Worm (Caenorhabditis elegans) whole organism, L4 larva: ENCODE results near the gene gro-1.

Experiments used
- F26F4.8 ChIP-seq: fragments of 200-800 bp; sonication (Bioruptor generic); conservative IDR thresholded peaks from 2 replicates; pipeline ENCODE4 v1.3.6; 2022; ENCODE audit warnings: missing genetic modification characterization, missing compliant biosample characterization
- F37D6.2 ChIP-seq: sonication (generic microtip); optimal IDR thresholded peaks from 2 replicates; lab custom pipeline; 2016; ENCODE audit warnings: mild to moderate bottlenecking, missing genetic modification characterization, missing compliant biosample characterization
- F49E8.2 ChIP-seq: sonication (generic microtip); optimal IDR thresholded peaks from 2 replicates; lab custom pipeline; 2016; ENCODE audit warnings: missing compliant biosample characterization, mild to moderate bottlenecking, missing genetic modification characterization, borderline replicate concordance
- R02D3.7 ChIP-seq: fragments of 150-350 bp; sonication (generic microtip); optimal IDR thresholded peaks from 3 replicates; lab custom pipeline; 2014; ENCODE audit warnings: missing biosample characterization, missing genetic modification characterization
- T26A8.4 ChIP-seq: fragments of 200-800 bp; sonication (Bioruptor generic); IDR thresholded peaks from 2 replicates; pipeline ENCODE4 v1.3.6; 2022; ENCODE audit warnings: missing genetic modification characterization, missing compliant biosample characterization
- Y105C5A.15 ChIP-seq: fragments of 200-800 bp; sonication (Bioruptor generic); IDR thresholded peaks from 2 replicates; pipeline ENCODE4 v1.3.6; 2022; ENCODE audit warnings: missing genetic modification characterization, missing compliant biosample characterization
- Y5F2A.4 ChIP-seq: fragments of 200-800 bp; sonication (Bioruptor generic); optimal IDR thresholded peaks from 2 replicates; lab custom pipeline; 2018; ENCODE audit warnings: mild to moderate bottlenecking, missing genetic modification characterization, missing compliant biosample characterization
- Y75B8A.6 ChIP-seq: fragments of 200-800 bp; sonication (Bioruptor generic); IDR thresholded peaks from 2 replicates; pipeline ENCODE4 v1.3.6; 2022; ENCODE audit warnings: missing genetic modification reagents, missing genetic modification characterization, missing compliant biosample characterization
- ZK546.5 ChIP-seq, 2 experiments: sonication (generic microtip); optimal IDR thresholded peaks; 2 replicates each; lab custom pipeline; 2017; ENCODE audit warnings: missing biosample characterization in 2 of 2, missing genetic modification characterization in 2 of 2
- aha-1 ChIP-seq: fragments of 150-350 bp; peaks from one replicate; lab custom pipeline; 2014; ENCODE audit warnings: missing biosample characterization, missing genetic modification characterization
- ceh-20 ChIP-seq: fragments of 200-800 bp; sonication (Bioruptor generic); IDR thresholded peaks from 2 replicates; pipeline ENCODE4 v1.3.6; 2022; ENCODE audit warnings: missing genetic modification reagents, missing genetic modification characterization, missing compliant biosample characterization
- ceh-82 ChIP-seq: sonication (generic microtip); optimal IDR thresholded peaks from 2 replicates; lab custom pipeline; 2017; ENCODE audit warnings: missing biosample characterization, missing genetic modification characterization
- ces-1 ChIP-seq: fragments of 150-350 bp; sonication (generic microtip); optimal IDR thresholded peaks from 4 replicates; lab custom pipeline; 2014; ENCODE audit warnings: missing biosample characterization, missing genetic modification reagents, missing genetic modification characterization
- dmd-6 ChIP-seq: fragments of 200-800 bp; sonication (Bioruptor generic); IDR thresholded peaks from 2 replicates; pipeline ENCODE4 v1.3.6; 2022; ENCODE audit warnings: missing genetic modification reagents, missing genetic modification characterization, missing compliant biosample characterization
- dmd-8 ChIP-seq: fragments of 200-800 bp; sonication (Bioruptor generic); IDR thresholded peaks from 2 replicates; pipeline ENCODE4 v1.3.6; 2022; ENCODE audit warnings: missing genetic modification characterization, missing compliant biosample characterization
- duxl-1 ChIP-seq: sonication (generic microtip); optimal IDR thresholded peaks from 2 replicates; lab custom pipeline; 2016; ENCODE audit warnings: mild to moderate bottlenecking, missing genetic modification characterization, moderate library complexity, missing compliant biosample characterization; ENCODE audit not compliant: poor library complexity
- dve-1 ChIP-seq: sonication (generic microtip); optimal IDR thresholded peaks from 2 replicates; lab custom pipeline; 2017; ENCODE audit warnings: antibody characterized with exemption, mild to moderate bottlenecking, missing genetic modification characterization, missing compliant biosample characterization; ENCODE audit not compliant: insufficient read depth
- egl-27 ChIP-seq: sonication (generic microtip); optimal IDR thresholded peaks from 3 replicates; lab custom pipeline; 2017; ENCODE audit warnings: missing biosample characterization, missing genetic modification reagents, missing genetic modification characterization
- fos-1 ChIP-seq: fragments of 150-350 bp; optimal IDR thresholded peaks from 2 replicates; lab custom pipeline; 2014; ENCODE audit warnings: missing biosample characterization, missing genetic modification characterization
- hmg-1.1 ChIP-seq: fragments of 200-800 bp; sonication (Bioruptor generic); IDR thresholded peaks from 2 replicates; pipeline ENCODE4 v1.3.6; 2022; ENCODE audit warnings: missing genetic modification reagents, missing genetic modification characterization, missing compliant biosample characterization
- lim-7 ChIP-seq: fragments of 200-800 bp; sonication (Bioruptor generic); IDR thresholded peaks from 2 replicates; pipeline ENCODE4 v1.3.6; 2022; ENCODE audit warnings: missing genetic modification characterization, missing compliant biosample characterization
- lin-1 ChIP-seq: fragments of 200-800 bp; sonication (Bioruptor generic); IDR thresholded peaks from 2 replicates; pipeline ENCODE4 v1.3.6; 2022; ENCODE audit warnings: missing genetic modification reagents, missing genetic modification characterization, missing compliant biosample characterization
- lin-15B ChIP-seq: fragments of 150-350 bp; sonication (generic microtip); optimal IDR thresholded peaks from 3 replicates; lab custom pipeline; 2014; ENCODE audit warnings: missing biosample characterization, missing genetic modification characterization
- lin-29 ChIP-seq: fragments of 200-800 bp; sonication (Bioruptor generic); IDR thresholded peaks from 2 replicates; pipeline ENCODE4 v1.3.6; 2022; ENCODE audit warnings: missing genetic modification reagents, missing genetic modification characterization, missing compliant biosample characterization
- lir-3 ChIP-seq: sonication (generic microtip); optimal IDR thresholded peaks from 2 replicates; lab custom pipeline; 2016; ENCODE audit warnings: mild to moderate bottlenecking, missing genetic modification characterization, missing compliant biosample characterization
- lsy-2 ChIP-seq, 2 experiments: fragments of 150-350 bp in 1 of 2; sonication (generic microtip) in 1 of 2; optimal IDR thresholded peaks; 2 replicates each; lab custom pipeline; 2014 to 2017; ENCODE audit warnings: missing biosample characterization in 2 of 2, missing genetic modification characterization in 2 of 2
- mep-1 ChIP-seq: fragments of 150-350 bp; sonication (generic microtip); optimal IDR thresholded peaks from 3 replicates; lab custom pipeline; 2014; ENCODE audit warnings: missing biosample characterization, missing genetic modification characterization
- mxl-3 ChIP-seq: fragments of 200-800 bp; sonication (Bioruptor generic); optimal IDR thresholded peaks from 2 replicates; lab custom pipeline; 2018; ENCODE audit warnings: mild to moderate bottlenecking, missing genetic modification characterization, missing compliant biosample characterization
- nhr-11 ChIP-seq: fragments of 150-350 bp; optimal IDR thresholded peaks from 2 replicates; lab custom pipeline; 2014; ENCODE audit warnings: missing biosample characterization, missing genetic modification characterization
- nhr-25 ChIP-seq: sonication (generic microtip); optimal IDR thresholded peaks from 2 replicates; lab custom pipeline; 2017; ENCODE audit warnings: missing genetic modification characterization, mild to moderate bottlenecking, missing compliant biosample characterization, antibody characterized with exemption, moderate library complexity, borderline replicate concordance; ENCODE audit not compliant: insufficient read depth
- nhr-28 ChIP-seq: fragments of 150-350 bp; optimal IDR thresholded peaks from 2 replicates; lab custom pipeline; 2014; ENCODE audit warnings: missing biosample characterization, missing genetic modification characterization
- nhr-48 ChIP-seq: sonication (generic microtip); optimal IDR thresholded peaks from 2 replicates; lab custom pipeline; 2016; ENCODE audit warnings: mild to moderate bottlenecking, missing genetic modification characterization, missing compliant biosample characterization
- pha-4 ChIP-seq, 2 experiments: fragments of 150-350 bp in 1 of 2; fragments of 200-800 bp in 1 of 2; sonication (Bioruptor generic) in 1 of 2; IDR thresholded peaks in 1 of 2; optimal IDR thresholded peaks in 1 of 2; 2 replicates each; pipeline versions ENCODE4 v1.3.6 to Lab custom; 2014 to 2022; ENCODE audit warnings: missing genetic modification characterization in 2 of 2, missing genetic modification reagents in 2 of 2, missing biosample characterization in 1 of 2, missing compliant biosample characterization in 1 of 2
- php-3 ChIP-seq: fragments of 200-800 bp; sonication (Bioruptor generic); IDR thresholded peaks from 2 replicates; pipeline ENCODE4 v1.3.6; 2022; ENCODE audit warnings: missing genetic modification reagents, missing genetic modification characterization, missing compliant biosample characterization
- set-16 ChIP-seq: fragments of 200-800 bp; sonication (Bioruptor generic); IDR thresholded peaks from 2 replicates; pipeline ENCODE4 v1.3.6; 2022; ENCODE audit warnings: missing genetic modification reagents, missing genetic modification characterization, missing compliant biosample characterization
- skn-1 ChIP-seq: fragments of 150-350 bp; optimal IDR thresholded peaks from 2 replicates; lab custom pipeline; 2014; ENCODE audit warnings: missing biosample characterization, missing genetic modification characterization
- snpc-4 ChIP-seq: fragments of 150-350 bp; optimal IDR thresholded peaks from 2 replicates; lab custom pipeline; 2014; ENCODE audit warnings: missing biosample characterization, missing genetic modification characterization
- spr-3 ChIP-seq: fragments of 200-800 bp; sonication (Bioruptor generic); optimal IDR thresholded peaks from 2 replicates; lab custom pipeline; 2018; ENCODE audit warnings: mild to moderate bottlenecking, missing genetic modification characterization, missing compliant biosample characterization
- tra-1 ChIP-seq: fragments of 200-800 bp; sonication (Bioruptor generic); IDR thresholded peaks from 2 replicates; pipeline ENCODE4 v1.3.6; 2022; ENCODE audit warnings: missing genetic modification reagents, missing genetic modification characterization, missing compliant biosample characterization
- unc-130 ChIP-seq: sonication (generic microtip); optimal IDR thresholded peaks from 2 replicates; lab custom pipeline; 2016; ENCODE audit warnings: missing genetic modification reagents, missing genetic modification characterization, missing compliant biosample characterization
- vab-7 ChIP-seq: fragments of 200-800 bp; sonication (Bioruptor generic); IDR thresholded peaks from 2 replicates; pipeline ENCODE4 v1.3.6; 2022; ENCODE audit warnings: missing genetic modification reagents, missing genetic modification characterization, missing compliant biosample characterization
- zag-1 ChIP-seq: fragments of 150-350 bp; optimal IDR thresholded peaks from 2 replicates; lab custom pipeline; 2014; ENCODE audit warnings: missing biosample characterization, missing genetic modification characterization
- zfp-2 ChIP-seq: sonication (generic microtip); optimal IDR thresholded peaks from 2 replicates; lab custom pipeline; 2016; ENCODE audit warnings: mild to moderate bottlenecking, missing genetic modification characterization, missing compliant biosample characterization
- zfp-3 ChIP-seq: fragments of 200-800 bp; sonication (Bioruptor generic); conservative IDR thresholded peaks from 2 replicates; pipeline ENCODE4 v1.3.6; 2022; ENCODE audit warnings: missing genetic modification reagents, missing genetic modification characterization, missing compliant biosample characterization
- zip-2 ChIP-seq: fragments of 150-350 bp; optimal IDR thresholded peaks from 2 replicates; lab custom pipeline; 2014; ENCODE audit warnings: missing biosample characterization, missing genetic modification characterization
- ztf-7 ChIP-seq: fragments of 150-350 bp; optimal IDR thresholded peaks from 2 replicates; lab custom pipeline; 2014; ENCODE audit warnings: missing biosample characterization, missing genetic modification characterization

gro-1 gene

DNA sequence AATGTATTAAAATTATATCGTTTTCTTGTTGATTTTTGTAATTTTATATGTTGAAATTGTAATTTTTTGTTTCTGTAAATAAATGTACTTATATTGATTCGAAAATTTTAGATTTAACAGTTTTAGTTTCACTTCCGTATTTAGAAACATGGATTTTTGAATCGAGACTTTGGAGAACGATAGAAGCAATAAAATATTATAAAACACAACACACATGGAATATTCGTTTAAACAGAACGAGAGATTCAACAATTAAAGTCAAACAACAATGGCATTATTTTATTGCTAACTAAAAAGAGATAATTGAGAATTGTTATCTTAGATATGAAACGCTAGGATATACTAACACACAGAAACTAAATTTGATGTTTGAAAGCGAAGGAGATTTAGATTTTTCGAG, 3.6 kb downstream of the gro-1 start (continued):
- TF ChIP-seq php-3 (GFP tag; lab: Robert Waterston, UW) (no peak), snpc-4 (tag; lab: Kevin White, UChicago) (no peak), lsy-2 (tag; optimal IDR thresholded peaks at IDR 0.05; lab: Kevin White, UChicago) (no peak), nhr-11 (tag; lab: Kevin White, UChicago) (no peak), ztf-7 (no peak), lin-29 (GFP tag; lab: Robert Waterston, UW) (no peak), Y75B8A.6 (GFP tag; lab: Robert Waterston, UW) (no peak), Y5F2A.4 (GFP tag; lab: Kevin White, UChicago) (no peak), vab-7 (GFP tag; lab: Robert Waterston, UW) (no peak), lir-3 (tag; lab: Kevin White, UChicago) (no peak)

DNA sequence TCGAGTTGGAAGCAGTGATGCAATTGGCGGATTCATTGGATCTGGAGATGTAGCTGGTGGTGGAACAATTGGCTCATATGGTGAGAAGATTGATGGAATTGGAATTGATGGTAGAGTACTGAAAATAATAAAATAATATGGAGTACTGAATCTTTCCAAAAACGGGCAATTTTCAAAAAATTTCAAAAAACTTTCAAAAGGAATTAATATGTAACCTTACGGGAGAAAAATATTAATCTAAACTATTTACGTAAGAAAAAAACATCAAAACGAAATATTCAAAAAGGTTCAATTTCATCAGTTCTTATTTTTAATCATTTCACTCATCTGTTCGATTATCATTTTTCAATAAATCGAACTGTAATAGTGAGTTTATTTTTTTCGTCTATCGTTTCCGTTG, 4.9 kb downstream of the gro-1 start, which contains the start of gene ZC395.4:
ZC395.4 (plus strand) TSS at position 301 of the 400 bp plus-strand sequence.
- TF ChIP-seq ceh-20 (GFP tag; lab: Robert Waterston, UW): no peak
- TF ChIP-seq zip-2 (tag; lab: Kevin White, UChicago): no peak
- no peak for TF ChIP-seq lsy-2 (tag; optimal IDR thresholded peaks at IDR 0.05; lab: Kevin White, UChicago)
- no peak for TF ChIP-seq spr-3 (GFP tag; lab: Kevin White, UChicago)
- TF ChIP-seq nhr-25 (tag; lab: Kevin White, UChicago): no peak

DNA sequence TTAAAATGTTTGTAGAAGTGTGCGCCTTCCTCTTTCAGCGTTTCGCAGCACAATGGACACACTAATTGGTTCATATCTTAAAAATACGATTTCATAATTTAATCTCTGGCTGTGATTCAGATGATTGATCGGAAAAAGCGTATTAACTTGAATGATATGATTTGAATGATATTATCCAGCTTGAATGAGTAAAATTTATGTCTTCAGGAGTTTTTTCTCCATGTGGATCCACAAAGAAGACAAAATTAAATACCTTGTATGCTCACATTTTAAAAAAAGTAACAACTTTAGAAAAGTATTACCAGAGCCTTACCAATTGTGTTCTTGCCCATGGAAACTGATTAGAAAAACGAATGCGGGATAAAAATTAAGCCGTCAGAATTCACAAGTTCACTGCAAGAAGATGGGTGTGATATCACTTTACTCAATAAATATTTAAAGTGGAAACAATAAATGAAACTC, 8.5 kb downstream of the gro-1 start, which contains the start of gene ztf-8:
ztf-8 (minus strand) TSS at position 76 of the 462 bp plus-strand sequence.
- TF ChIP-seq ces-1 (no peak), zfp-3 (no peak), lin-15B (tag; lab: Kevin White, UChicago) (no peak), fos-1 (tag; lab: Kevin White, UChicago) (no peak), ceh-82 (no peak), R02D3.7 (tag; lab: Kevin White, UChicago) (no peak), F37D6.2 (tag; lab: Kevin White, UChicago) (no peak), duxl-1 (tag; lab: Kevin White, UChicago) (no peak), Y75B8A.6 (GFP tag; lab: Robert Waterston, UW) (peak; percentile 54; the same call in 1 of the 2 replicates), tra-1 (no peak), lim-7 (no peak), ZK546.5 (tag; optimal IDR thresholded peaks at IDR 0.05; lab: Kevin White, UChicago) (no peak), nhr-48 (tag; lab: Kevin White, UChicago) (no peak), Y5F2A.4 (GFP tag; lab: Kevin White, UChicago) (no peak), mxl-3 (GFP tag; lab: Kevin White, UChicago) (no peak), F26F4.8 (GFP tag; lab: Robert Waterston, UW) (no peak), mep-1 (no peak), zag-1 (tag; lab: Kevin White, UChicago) (no peak), lin-1 (GFP tag; lab: Robert Waterston, UW) (0 out of 2 replicates have a peak, but pooled peaks have one; percentile 36), skn-1 (no peak), hmg-1.1 (GFP tag; lab: Robert Waterston, UW) (0 out of 2 replicates have a peak, but pooled peaks have one; percentile 21), lin-29 (GFP tag; lab: Robert Waterston, UW) (no peak), Y105C5A.15 (GFP tag; lab: Robert Waterston, UW) (no peak), unc-130 (GFP tag; lab: Kevin White, UChicago) (no peak), dve-1 (peak; percentile 11), set-16 (GFP tag; lab: Robert Waterston, UW) (no peak), egl-27 (tag; lab: Kevin White, UChicago) (no peak), aha-1 (tag; lab: Kevin White, UChicago) (peak; percentile 19), zfp-2 (tag; lab: Kevin White, UChicago) (no peak), nhr-28 (tag; lab: Kevin White, UChicago) (no peak), dmd-8 (GFP tag; lab: Robert Waterston, UW) (no peak), T26A8.4 (peak; percentile 62; the same call in 1 of the 2 replicates), pha-4 (GFP tag; IDR thresholded peaks at IDR 0.05; lab: Robert Waterston, UW) (peak; percentile 43; the same call in 1 of the 2 replicates), pha-4 (tag; optimal IDR thresholded peaks at IDR 0.05; lab: Kevin White, UChicago) (no peak), dmd-6 (0 out of 2 replicates have a peak, but pooled peaks have one; percentile 6), lsy-2 (tag; optimal IDR thresholded peaks at IDR 0.05; lab: Kevin White, UChicago) (peak in 1 of 2 experiments; percentile 49), F49E8.2 (tag; lab: Kevin White, UChicago) (peak; percentile 81)
